Worm (Caenorhabditis elegans): ENCODE data around the gene R04A9.7.

- TF ChIP-seq ama-1 (optimal IDR thresholded peaks at IDR 0.05): no peak
- no peak for TF ChIP-seq F37D6.2 (tag; optimal IDR thresholded peaks at IDR 0.05)
- no peak for TF ChIP-seq ztf-11 (tag; optimal IDR thresholded peaks at IDR 0.05)
- TF ChIP-seq duxl-1 (tag; optimal IDR thresholded peaks at IDR 0.05; ENCODE audit: poor library complexity): no peak
- TF ChIP-seq daf-16 (GFP tag; optimal IDR thresholded peaks at IDR 0.05): no peak
- TF ChIP-seq daf-16 (tag; optimal IDR thresholded peaks at IDR 0.05): no peak
- TF ChIP-seq attf-4 (tag; optimal IDR thresholded peaks at IDR 0.05): no peak
- TF ChIP-seq R02D3.7 (tag; optimal IDR thresholded peaks at IDR 0.05): no peak
Measured at ce11 chrX:389566-389965, 5.1 kb downstream of the R04A9.7 start.
